Worm (Caenorhabditis elegans): Measurements from ENCODE around the gene gpch-1.
A peak's percentile ranks its signal among the peaks of the same experiment; 100 is the strongest.

The gpch-1 gene

DNA sequence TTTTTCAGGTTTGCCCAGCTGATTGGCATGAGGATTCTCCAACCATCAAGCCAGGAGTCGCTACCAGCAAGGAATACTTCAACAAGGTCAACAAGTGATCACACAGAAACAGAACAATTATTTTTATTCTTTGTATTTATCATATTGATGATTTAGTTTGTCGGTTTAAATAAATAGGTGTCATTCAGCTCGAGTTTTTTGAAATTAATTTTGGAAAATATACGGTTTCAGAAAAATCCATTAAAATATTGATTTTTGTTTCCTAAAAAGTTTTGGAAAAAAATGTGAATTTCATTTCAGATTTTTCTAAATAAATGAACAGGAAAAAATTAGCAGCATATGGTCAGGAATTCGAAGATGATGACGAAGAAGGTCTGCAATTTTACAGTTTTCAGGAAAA lies at the start of gene gpch-1:
TSS of gene gpch-1 (plus strand) at position 301 of the 400 bp plus-strand sequence.
- TF ChIP-seq K09A11.1 (tag; optimal IDR thresholded peaks at IDR 0.05; ENCODE audit: insufficient read depth) = no peak

DNA sequence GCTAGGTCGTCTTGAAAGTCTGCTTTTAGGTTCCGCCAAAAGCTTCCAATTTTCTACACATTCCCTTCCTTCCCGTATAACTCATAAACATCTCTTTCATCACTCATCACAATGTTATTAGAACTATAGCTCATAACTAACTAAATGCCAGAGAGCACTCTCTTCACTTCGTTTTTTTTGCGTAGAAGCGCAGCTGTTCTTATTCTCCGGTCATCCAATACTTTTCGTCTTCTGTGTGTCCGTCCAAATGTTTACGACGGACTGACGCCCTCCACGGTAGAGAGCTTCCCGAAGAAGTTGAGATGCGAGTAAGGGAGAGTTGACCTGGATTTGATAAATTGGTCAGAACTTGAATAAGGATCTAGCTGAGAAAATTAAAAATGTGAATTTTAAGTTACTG lies 49.1 kb upstream of the gpch-1 start:
- TF ChIP-seq lin-11 (tag; optimal IDR thresholded peaks at IDR 0.05) = no peak
- no peak for TF ChIP-seq ztf-16 (tag; optimal IDR thresholded peaks at IDR 0.05)
- no peak for TF ChIP-seq hlh-13 (GFP tag; optimal IDR thresholded peaks at IDR 0.05)
- no peak for TF ChIP-seq K09A11.1 (tag; optimal IDR thresholded peaks at IDR 0.05; ENCODE audit: insufficient read depth)
- TF ChIP-seq madf-2 (tag; optimal IDR thresholded peaks at IDR 0.05) = no peak
- TF ChIP-seq che-1 (tag; optimal IDR thresholded peaks at IDR 0.05) = no peak
- TF ChIP-seq ceh-9 (tag; optimal IDR thresholded peaks at IDR 0.05) = no peak
- no peak for TF ChIP-seq unc-3 (GFP tag; conservative IDR thresholded peaks at IDR 0.05)
- no peak for TF ChIP-seq unc-3 (tag; optimal IDR thresholded peaks at IDR 0.05)
- TF ChIP-seq sox-2 (GFP tag; IDR thresholded peaks at IDR 0.05) = no peak
- TF ChIP-seq fkh-10 (GFP tag; optimal IDR thresholded peaks at IDR 0.05) = no peak
- no peak for TF ChIP-seq pha-2 (tag; optimal IDR thresholded peaks at IDR 0.05)
- TF ChIP-seq ceh-2 (tag; optimal IDR thresholded peaks at IDR 0.05) = no peak
- TF ChIP-seq tbx-2 (tag; optimal IDR thresholded peaks at IDR 0.05) = no peak
- TF ChIP-seq ceh-14 (tag; optimal IDR thresholded peaks at IDR 0.05) = no peak

DNA sequence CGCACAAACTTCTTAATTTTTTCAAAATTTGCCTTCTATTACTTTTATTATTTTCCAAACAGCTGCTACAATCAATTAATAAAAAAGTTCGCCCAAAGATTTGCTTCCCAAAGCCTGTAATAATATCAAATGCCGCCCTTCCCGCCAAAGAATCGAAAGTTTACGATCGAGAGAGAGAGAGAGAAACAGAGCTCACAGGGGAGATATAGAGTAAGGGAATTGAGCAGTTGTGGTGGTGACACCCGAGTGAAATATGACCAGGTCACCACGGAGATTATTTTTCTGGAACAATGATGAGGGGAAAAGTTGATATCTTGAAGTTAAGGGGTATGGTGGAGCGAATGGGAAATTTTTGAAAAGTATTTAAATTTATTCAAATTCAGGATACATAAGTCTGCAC lies 48.5 kb upstream of the gpch-1 start:
- no peak for TF ChIP-seq ahr-1 (tag; optimal IDR thresholded peaks at IDR 0.05)
- no peak for TF ChIP-seq ama-1 (optimal IDR thresholded peaks at IDR 0.05)
- TF ChIP-seq ceh-24 (tag; optimal IDR thresholded peaks at IDR 0.05) = no peak
- TF ChIP-seq unc-55 (GFP tag; optimal IDR thresholded peaks at IDR 0.05) = peak; percentile 33
- no peak for TF ChIP-seq syd-9 (tag; optimal IDR thresholded peaks at IDR 0.05)

DNA sequence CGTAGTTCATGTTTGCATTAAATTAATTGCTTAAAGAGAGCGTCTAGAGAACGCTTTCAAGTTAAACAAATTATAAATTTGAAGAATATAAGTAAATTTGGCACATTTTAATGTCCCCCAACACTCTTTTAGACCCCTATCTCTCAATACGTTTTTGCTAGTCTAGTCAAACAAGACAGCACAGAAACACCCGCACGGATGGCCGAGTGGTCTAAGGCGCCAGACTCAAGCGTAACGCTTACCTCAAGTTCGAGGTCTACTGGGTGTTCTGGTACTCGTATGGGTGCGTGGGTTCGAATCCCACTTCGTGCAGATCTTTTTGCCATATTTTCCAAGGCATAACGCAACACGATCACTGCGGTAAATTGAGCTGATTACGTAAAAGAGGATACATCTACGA lies 46.0 kb upstream of the gpch-1 start:
- TF ChIP-seq ref-2 (tag; optimal IDR thresholded peaks at IDR 0.05) (peak; percentile 29), F13H6.1 (tag; optimal IDR thresholded peaks at IDR 0.05) (no peak), ceh-30 (tag; optimal IDR thresholded peaks at IDR 0.05) (no peak), sdc-2 (tag; optimal IDR thresholded peaks at IDR 0.05) (no peak)

DNA sequence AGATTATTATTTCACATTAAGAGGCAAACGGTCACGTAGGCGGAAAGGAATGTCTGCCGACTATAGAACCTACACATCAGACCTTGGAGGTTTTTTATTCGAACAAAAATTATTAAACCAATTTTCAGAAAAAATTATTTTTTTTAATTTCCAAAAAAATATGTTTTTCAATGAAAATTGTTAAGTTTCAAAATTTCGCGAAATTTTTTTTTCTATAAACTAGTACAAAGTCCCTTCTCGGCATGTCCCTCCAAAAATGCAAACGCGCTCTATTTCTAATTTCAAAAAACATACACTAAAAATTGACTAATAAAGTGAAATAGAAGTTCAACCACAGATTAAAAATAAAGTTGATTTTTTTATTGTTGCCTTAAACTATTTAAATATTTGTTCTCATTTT lies 43.4 kb upstream of the gpch-1 start, which contains the start of gene ckb-1:
TSS of gene ckb-1 (plus strand) at position 301 of the 400 bp plus-strand sequence.
- TF ChIP-seq ama-1 (optimal IDR thresholded peaks at IDR 0.05) (no peak), hlh-15 (tag; optimal IDR thresholded peaks at IDR 0.05) (no peak)

DNA sequence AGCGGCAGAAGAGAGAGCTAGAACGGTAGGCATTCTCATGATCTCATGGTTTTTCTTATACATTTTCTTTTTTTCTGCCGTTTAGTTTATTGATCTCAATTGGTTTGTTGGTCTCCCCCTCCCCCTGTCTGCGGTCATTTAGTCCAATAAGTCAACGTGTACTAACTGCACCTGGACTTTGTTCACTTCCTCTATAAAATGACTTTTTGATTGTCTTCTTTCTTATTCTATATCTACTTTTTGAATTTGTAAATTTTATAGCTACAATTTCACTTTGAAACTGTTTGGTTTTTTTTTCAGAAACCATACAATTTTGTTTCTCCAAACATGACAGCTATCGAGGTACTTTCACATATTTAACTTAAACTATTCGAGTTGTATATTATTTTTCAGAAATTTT lies 40.7 kb upstream of the gpch-1 start, which contains the start of gene ckb-2:
TSS of gene ckb-2 (plus strand) at position 301 of the 400 bp plus-strand sequence.
- no peak for TF ChIP-seq sox-2 (GFP tag; IDR thresholded peaks at IDR 0.05)
- TF ChIP-seq nfya-1 (tag; optimal IDR thresholded peaks at IDR 0.05) = no peak
- no peak for TF ChIP-seq pat-9 (tag; optimal IDR thresholded peaks at IDR 0.05)
- TF ChIP-seq ceh-30 (tag; optimal IDR thresholded peaks at IDR 0.05) = no peak
- no peak for TF ChIP-seq lin-11 (tag; optimal IDR thresholded peaks at IDR 0.05)
- no peak for TF ChIP-seq ceh-9 (tag; optimal IDR thresholded peaks at IDR 0.05)
- TF ChIP-seq ceh-24 (tag; optimal IDR thresholded peaks at IDR 0.05) = no peak
- TF ChIP-seq ceh-31 (tag; optimal IDR thresholded peaks at IDR 0.05) = no peak
- no peak for TF ChIP-seq ceh-19 (GFP tag; optimal IDR thresholded peaks at IDR 0.05)
- no peak for TF ChIP-seq T23F11.4 (GFP tag; optimal IDR thresholded peaks at IDR 0.05)
- no peak for TF ChIP-seq ceh-22 (tag; optimal IDR thresholded peaks at IDR 0.05)
- no peak for TF ChIP-seq ceh-14 (tag; optimal IDR thresholded peaks at IDR 0.05)

DNA sequence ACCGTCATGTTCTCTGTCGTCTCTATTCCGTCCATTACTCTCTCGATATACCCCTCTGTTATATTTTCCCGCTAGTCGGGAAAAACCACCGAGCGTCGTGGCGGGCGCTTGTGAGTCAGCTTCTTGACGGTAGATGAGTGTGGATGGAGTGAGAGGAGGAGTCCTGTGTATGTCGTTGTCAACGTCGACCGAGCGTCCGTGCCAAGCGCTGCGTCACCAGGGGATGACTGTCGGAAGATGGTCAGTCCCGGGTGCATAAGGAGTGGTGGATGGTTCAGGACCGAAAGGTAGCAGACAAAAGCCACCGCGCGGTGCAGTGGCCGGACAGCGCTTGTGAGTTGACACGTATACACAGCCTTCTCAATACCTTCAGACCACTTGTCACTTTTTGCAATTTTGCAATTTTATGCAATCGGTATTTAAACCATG lies 39.0 kb upstream of the gpch-1 start:
- TF ChIP-seq sdc-2 (tag; optimal IDR thresholded peaks at IDR 0.05) (peak; percentile 56), hlh-6 (tag; optimal IDR thresholded peaks at IDR 0.05) (peak; percentile 74), rnt-1 (tag; optimal IDR thresholded peaks at IDR 0.05) (peak; percentile 48), ceh-14 (tag; optimal IDR thresholded peaks at IDR 0.05) (peak; percentile 57), ceh-2 (tag; optimal IDR thresholded peaks at IDR 0.05) (peak; percentile 29), ahr-1 (tag; optimal IDR thresholded peaks at IDR 0.05) (peak; percentile 35), dmd-4 (tag; optimal IDR thresholded peaks at IDR 0.05; ENCODE audit: borderline replicate concordance) (peak; percentile 33), ttx-3 (tag; optimal IDR thresholded peaks at IDR 0.05) (peak; percentile 61), sox-4 (tag; optimal IDR thresholded peaks at IDR 0.05) (peak; percentile 30), fax-1 (tag; optimal IDR thresholded peaks at IDR 0.05) (peak; percentile 20), nfya-1 (tag; optimal IDR thresholded peaks at IDR 0.05) (peak; percentile 26), syd-9 (tag; optimal IDR thresholded peaks at IDR 0.05) (peak; percentile 72), gmeb-2 (tag; optimal IDR thresholded peaks at IDR 0.05) (peak; percentile 52), nhr-232 (tag; optimal IDR thresholded peaks at IDR 0.05) (peak; percentile 45), C38D4.7 (GFP tag; optimal IDR thresholded peaks at IDR 0.05) (peak; percentile 49), unc-42 (tag; optimal IDR thresholded peaks at IDR 0.05) (peak; percentile 3), hlh-15 (tag; optimal IDR thresholded peaks at IDR 0.05) (peak; percentile 36)

All from whole organism, late embryonic.